Worm (Caenorhabditis elegans) whole organism, L4/young adult: ENCODE results near the gene rps-21.

Source experiments
- W03F9.2 ChIP-seq: fragments of 150-350 bp; optimal IDR thresholded peaks from 2 replicates; lab custom pipeline; 2014; ENCODE audit warnings: missing biosample characterization, missing genetic modification characterization
- him-1 ChIP-seq: sonication (generic microtip); optimal IDR thresholded peaks from 2 replicates; lab custom pipeline; 2016; ENCODE audit warnings: missing genotype, missing genetic modification reagents, missing genetic modification characterization, missing compliant biosample characterization

ce11 chrIII:7201378-7202256 is 12.2 kb upstream of the rps-21 start, which contains the start of gene dpy-31:
- TF ChIP-seq him-1 (tag; lab: Kevin White, UChicago) (no peak), W03F9.2 (tag; lab: Kevin White, UChicago) (no peak)
